Fruit fly (Drosophila melanogaster) whole organism, embryonic: Measurements from ENCODE around the gene CG8149.

Experiments
- ATbp ChIP-seq: fragments of 200-800 bp; sonication (Bioruptor generic); optimal IDR thresholded peaks from 2 replicates; lab custom pipeline; 2017; ENCODE audit warnings: missing biosample characterization, mild to moderate bottlenecking, missing genetic modification characterization, missing genetic modification reagents
- Bgb ChIP-seq: fragments of 200-800 bp; sonication (Bioruptor generic); IDR thresholded peaks from 2 replicates; pipeline ENCODE4 v1.3.6; 2022; ENCODE audit warnings: missing biosample characterization, missing genetic modification characterization; ENCODE audit not compliant: partially characterized antibody
- CG1602 ChIP-seq: fragments of 200-800 bp; sonication (Bioruptor generic); optimal IDR thresholded peaks from 3 replicates; lab custom pipeline; 2016; ENCODE audit warnings: missing biosample characterization, missing genetic modification characterization
- CG17328 ChIP-seq: fragments of 200-800 bp; sonication (Bioruptor generic); IDR thresholded peaks from 2 replicates; pipeline ENCODE4 v1.3.6; 2022; ENCODE audit warnings: missing biosample characterization, missing genetic modification characterization
- CG2120 ChIP-seq: fragments of 200-800 bp; sonication (Bioruptor generic); optimal IDR thresholded peaks from 3 replicates; lab custom pipeline; 2016; ENCODE audit warnings: missing biosample characterization, missing genetic modification characterization
- CG2129 ChIP-seq: fragments of 200-800 bp; sonication (Bioruptor generic); IDR thresholded peaks from 2 replicates; pipeline ENCODE4 v1.3.6; 2022; ENCODE audit warnings: missing biosample characterization, missing genetic modification characterization; ENCODE audit not compliant: partially characterized antibody
- CG34376 ChIP-seq: fragments of 200-800 bp; sonication (Bioruptor generic); optimal IDR thresholded peaks from 2 replicates; lab custom pipeline; 2018; ENCODE audit warnings: missing biosample characterization, mild to moderate bottlenecking, missing genetic modification characterization
- CG43689 ChIP-seq: fragments of 200-800 bp; sonication (Bioruptor generic); IDR thresholded peaks from 2 replicates; pipeline ENCODE4 v1.3.6; 2022; ENCODE audit warnings: missing biosample characterization, missing genetic modification characterization
- CG4820 ChIP-seq: fragments of 200-800 bp; sonication (Bioruptor generic); optimal IDR thresholded peaks from 3 replicates; lab custom pipeline; 2016; ENCODE audit warnings: missing biosample characterization, missing genetic modification characterization
- CG4854 ChIP-seq: fragments of 200-800 bp; sonication (Bioruptor generic); optimal IDR thresholded peaks from 2 replicates; lab custom pipeline; 2016; ENCODE audit warnings: missing biosample characterization, missing genetic modification characterization, inconsistent platforms
- CG6854 ChIP-seq: fragments of 200-800 bp; sonication (Bioruptor generic); optimal IDR thresholded peaks from 3 replicates; lab custom pipeline; 2017; ENCODE audit warnings: missing biosample characterization, mild to moderate bottlenecking, missing genetic modification characterization
- CG8359 ChIP-seq: fragments of 200-800 bp; sonication (Bioruptor generic); optimal IDR thresholded peaks from 2 replicates; lab custom pipeline; 2017; ENCODE audit warnings: missing biosample characterization, mild to moderate bottlenecking, missing genetic modification characterization, borderline replicate concordance
- CG8944 ChIP-seq: fragments of 200-800 bp; sonication (Bioruptor generic); optimal IDR thresholded peaks from 3 replicates; lab custom pipeline; 2016; ENCODE audit warnings: missing biosample characterization, missing genetic modification characterization
- Dref ChIP-seq: fragments of 200-800 bp; sonication (Bioruptor generic); IDR thresholded peaks from 2 replicates; pipeline ENCODE4 v1.3.6; 2022; ENCODE audit warnings: missing biosample characterization, missing genetic modification characterization
- Drgx ChIP-seq: fragments of 200-800 bp; sonication (Bioruptor generic); IDR thresholded peaks from 2 replicates; pipeline ENCODE4 v1.3.6; 2022; ENCODE audit warnings: missing biosample characterization, missing genetic modification characterization
- E2f1 ChIP-seq: fragments of 200-800 bp; sonication (Bioruptor generic); IDR thresholded peaks from 2 replicates; pipeline ENCODE4 v1.3.6; 2022; ENCODE audit warnings: missing biosample characterization, missing genetic modification characterization
- E2f2 ChIP-seq: fragments of 200-800 bp; sonication (Bioruptor generic); IDR thresholded peaks from 2 replicates; pipeline ENCODE4 v1.3.6; 2022; ENCODE audit warnings: missing biosample characterization, missing genetic modification characterization
- HmgZ ChIP-seq: fragments of 200-800 bp; sonication (Bioruptor generic); optimal IDR thresholded peaks from 2 replicates; lab custom pipeline; 2018; ENCODE audit warnings: missing biosample characterization, mild to moderate bottlenecking, missing genetic modification characterization
- Med ChIP-seq: fragments of 200-800 bp; sonication (Bioruptor generic); peaks from one replicate; lab custom pipeline; 2016; ENCODE audit warnings: missing biosample characterization, missing genetic modification characterization, mild to moderate bottlenecking, inconsistent platforms, moderate library complexity
- Mes4 ChIP-seq: fragments of 200-800 bp; sonication (Bioruptor generic); optimal IDR thresholded peaks from 2 replicates; lab custom pipeline; 2016; ENCODE audit warnings: missing biosample characterization, missing genetic modification characterization
- Oaz ChIP-seq: fragments of 200-800 bp; sonication (Bioruptor generic); IDR thresholded peaks from 2 replicates; pipeline ENCODE4 v1.3.6; 2022; ENCODE audit warnings: missing biosample characterization, missing genetic modification characterization
- Opbp ChIP-seq: fragments of 200-800 bp; sonication (Bioruptor generic); IDR thresholded peaks from 3 replicates; pipeline ENCODE4 v1.3.6; 2022; ENCODE audit warnings: missing biosample characterization, missing genetic modification characterization; ENCODE audit not compliant: partially characterized antibody
- Taf1 ChIP-seq: fragments of 200-800 bp; sonication (Bioruptor generic); IDR thresholded peaks from 2 replicates; pipeline ENCODE4 v1.3.6; 2022; ENCODE audit warnings: missing biosample characterization, missing genetic modification characterization
- YL-1 ChIP-seq: fragments of 200-800 bp; sonication (Bioruptor generic); optimal IDR thresholded peaks from 3 replicates; lab custom pipeline; 2017; ENCODE audit warnings: missing biosample characterization, mild to moderate bottlenecking, missing genetic modification characterization
- bab2 ChIP-seq: fragments of 200-800 bp; sonication (Bioruptor generic); optimal IDR thresholded peaks from 2 replicates; lab custom pipeline; 2016; ENCODE audit warnings: missing biosample characterization, missing genetic modification characterization
- crc ChIP-seq: fragments of 200-800 bp; sonication (Bioruptor generic); optimal IDR thresholded peaks from 2 replicates; lab custom pipeline; 2016; ENCODE audit warnings: missing biosample characterization, missing genetic modification characterization
- dm ChIP-seq: fragments of 200-800 bp; sonication (Bioruptor generic); optimal IDR thresholded peaks from 3 replicates; lab custom pipeline; 2016; ENCODE audit warnings: missing biosample characterization, missing genetic modification characterization
- dysf ChIP-seq: fragments of 200-800 bp; sonication (Bioruptor generic); IDR thresholded peaks from 3 replicates; pipeline ENCODE4 v1.3.6; 2022; ENCODE audit warnings: missing biosample characterization, missing genetic modification characterization
- exex ChIP-seq: fragments of 200-800 bp; sonication (Bioruptor generic); optimal IDR thresholded peaks from 4 replicates; lab custom pipeline; 2018; ENCODE audit warnings: missing biosample characterization, mild to moderate bottlenecking, missing genetic modification characterization, moderate library complexity
- insv ChIP-seq, 2 experiments: fragments of 200-800 bp; sonication (Bioruptor generic); optimal IDR thresholded peaks; 3 replicates each; lab custom pipeline; 2016 to 2018; ENCODE audit warnings: missing biosample characterization in 2 of 2, missing genetic modification characterization in 2 of 2
- maf-S ChIP-seq: fragments of 200-800 bp; sonication (Bioruptor generic); optimal IDR thresholded peaks from 2 replicates; lab custom pipeline; 2016; ENCODE audit warnings: missing biosample characterization, missing genetic modification characterization
- mld ChIP-seq: fragments of 200-800 bp; sonication (Bioruptor generic); IDR thresholded peaks from 3 replicates; pipeline ENCODE4 v1.3.6; 2022; ENCODE audit warnings: missing biosample characterization, missing genetic modification characterization; ENCODE audit not compliant: partially characterized antibody
- nerfin-2 ChIP-seq: fragments of 200-800 bp; sonication (Bioruptor generic); IDR thresholded peaks from 2 replicates; pipeline ENCODE4 v1.3.6; 2022; ENCODE audit warnings: missing biosample characterization, missing genetic modification characterization; ENCODE audit not compliant: partially characterized antibody
- pfk ChIP-seq: fragments of 200-800 bp; sonication (Bioruptor generic); optimal IDR thresholded peaks from 2 replicates; lab custom pipeline; 2018; ENCODE audit warnings: missing biosample characterization, mild to moderate bottlenecking, missing genetic modification characterization, moderate library complexity
- pho ChIP-seq: fragments of 200-800 bp; sonication (Bioruptor generic); optimal IDR thresholded peaks from 2 replicates; lab custom pipeline; 2016; ENCODE audit warnings: missing biosample characterization, missing genetic modification characterization
- pnt ChIP-seq: fragments of 200-800 bp; sonication (Bioruptor generic); optimal IDR thresholded peaks from 3 replicates; lab custom pipeline; 2016; ENCODE audit warnings: missing biosample characterization, missing genetic modification characterization
- prd ChIP-seq, 3 experiments: fragments of >200 bp in 2 of 3; fragments of 200-800 bp in 1 of 3; sonication (Bioruptor generic) in 1 of 3; optimal IDR thresholded peaks in 2 of 3; IDR thresholded peaks in 1 of 3; 2 replicates in 2 of 3; 3 replicates in 1 of 3; pipeline versions ENCODE4 v1.3.6 to Lab custom; 2017 to 2022; ENCODE audit warnings: missing biosample characterization in 1 of 3, missing genetic modification characterization in 1 of 3
- pzg ChIP-seq: fragments of 200-800 bp; sonication (Bioruptor generic); optimal IDR thresholded peaks from 3 replicates; lab custom pipeline; 2018; ENCODE audit warnings: missing biosample characterization, mild to moderate bottlenecking, missing genetic modification characterization, moderate library complexity
- ranshi ChIP-seq: fragments of 200-800 bp; sonication (Bioruptor generic); IDR thresholded peaks from 2 replicates; pipeline ENCODE4 v1.3.6; 2022; ENCODE audit warnings: missing biosample characterization, missing genetic modification characterization
- ro ChIP-seq: fragments of 200-800 bp; sonication (Bioruptor generic); IDR thresholded peaks from 2 replicates; pipeline ENCODE4 v1.3.6; 2022; ENCODE audit warnings: missing biosample characterization, missing genetic modification characterization
- row ChIP-seq: fragments of 200-800 bp; sonication (Bioruptor generic); IDR thresholded peaks from 3 replicates; pipeline ENCODE4 v1.3.6; 2022; ENCODE audit warnings: missing biosample characterization, missing genetic modification characterization
- sd ChIP-seq: fragments of 200-800 bp; sonication (Bioruptor generic); optimal IDR thresholded peaks from 3 replicates; lab custom pipeline; 2018; ENCODE audit warnings: missing biosample characterization, mild to moderate bottlenecking, missing genetic modification characterization, moderate library complexity
- slp2 ChIP-seq: fragments of 200-800 bp; sonication (Bioruptor generic); optimal IDR thresholded peaks from 2 replicates; lab custom pipeline; 2016; ENCODE audit warnings: missing biosample characterization, missing genetic modification characterization
- ssp ChIP-seq: fragments of 200-800 bp; sonication (Bioruptor generic); IDR thresholded peaks from 2 replicates; pipeline ENCODE4 v1.3.6; 2022; ENCODE audit warnings: missing biosample characterization, missing genetic modification characterization
- stwl ChIP-seq: fragments of 200-800 bp; sonication (Bioruptor generic); optimal IDR thresholded peaks from 3 replicates; lab custom pipeline; 2018; ENCODE audit warnings: missing biosample characterization, mild to moderate bottlenecking, missing genetic modification characterization, moderate library complexity
- unc-4 ChIP-seq: fragments of 200-800 bp; sonication (Bioruptor generic); IDR thresholded peaks from 2 replicates; pipeline ENCODE4 v1.3.6; 2022; ENCODE audit warnings: missing biosample characterization, missing genetic modification characterization; ENCODE audit not compliant: partially characterized antibody

The CG8149 gene

DNA sequence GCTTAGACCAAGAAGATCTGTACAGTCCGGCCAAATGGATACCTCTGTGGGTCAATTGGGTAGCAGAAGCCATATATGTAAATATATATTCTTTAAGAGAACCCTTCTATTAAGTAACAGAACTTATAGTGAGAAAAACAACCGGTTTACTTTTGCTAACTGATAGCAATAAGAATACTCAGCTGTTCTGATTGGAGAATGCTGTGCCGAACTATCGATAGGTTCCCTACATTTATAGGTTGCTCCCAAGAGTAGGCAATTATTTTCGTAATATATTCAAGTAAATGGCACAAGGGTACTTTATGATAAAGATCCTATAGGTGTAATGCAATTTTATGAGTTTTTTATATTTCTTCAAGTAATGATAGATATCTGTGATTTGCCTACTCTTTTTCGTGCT is 48.1 kb upstream of the CG8149 start, which contains the start of gene GstZ1 (continued):
- TF ChIP-seq unc-4 (GFP tag; lab: Robert Waterston, UW) = peak; percentile 71
- TF ChIP-seq stwl (tag; lab: Kevin White, UChicago) = peak; percentile 61
- peak; percentile 38; the same call in 1 of the 2 replicates for TF ChIP-seq CG2129 (GFP tag; lab: Robert Waterston, UW)
- TF ChIP-seq Med (GFP tag; lab: Kevin White, UChicago) = peak; percentile 44
- TF ChIP-seq Bgb (GFP tag; lab: Robert Waterston, UW) = peak; percentile 69
- peak; percentile 61; the same call in 1 of the 3 replicates for TF ChIP-seq Opbp (GFP tag; lab: Robert Waterston, UW)
- TF ChIP-seq exex (tag; lab: Kevin White, UChicago) = no peak
- no peak for TF ChIP-seq pfk (GFP tag; lab: Kevin White, UChicago)
- peak; percentile 33 for TF ChIP-seq pzg (GFP tag; lab: Kevin White, UChicago)

DNA sequence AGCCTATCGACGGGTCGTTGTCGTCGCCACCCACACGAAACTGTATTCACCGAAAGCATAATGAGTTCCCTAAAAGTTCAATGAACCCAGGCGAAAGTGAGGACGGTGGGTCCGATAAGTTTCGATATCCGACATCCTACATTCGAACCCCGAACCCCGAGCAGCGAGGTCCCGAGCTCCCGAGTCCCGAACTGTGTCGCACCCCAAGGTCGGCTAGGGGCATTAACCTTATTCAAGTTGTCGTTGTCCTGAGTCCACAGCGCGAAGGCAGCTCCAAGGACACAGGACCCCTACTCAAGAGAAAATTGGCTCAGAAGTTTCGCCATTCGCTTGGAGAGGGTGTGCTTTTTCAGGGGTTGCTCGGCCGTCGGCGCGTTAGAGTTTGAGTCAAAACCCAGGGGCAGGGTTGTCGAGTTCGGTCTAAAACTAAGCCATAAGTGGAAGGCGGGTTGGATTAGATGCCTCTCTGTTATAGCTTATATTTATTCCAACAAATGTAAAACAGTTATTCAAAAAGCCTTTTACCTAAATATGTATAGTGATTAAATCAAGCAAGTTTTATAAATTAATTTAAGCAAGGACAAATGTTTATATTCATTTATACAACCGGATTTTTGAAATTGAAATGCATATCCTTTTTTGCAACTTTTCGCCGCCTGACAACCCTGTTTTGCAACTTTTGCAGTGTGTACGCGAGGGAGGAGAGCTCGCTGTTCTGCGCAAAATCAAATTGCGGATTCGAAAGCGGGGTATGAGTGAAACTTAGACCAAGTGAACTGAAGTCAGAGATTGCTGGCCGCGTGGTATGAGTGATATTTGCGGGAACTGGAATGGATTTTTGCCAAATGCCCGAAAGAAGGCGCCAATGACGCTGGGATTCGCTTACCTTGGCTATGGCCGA is 44.8 kb upstream of the CG8149 start:
- TF ChIP-seq Oaz (GFP tag; lab: Robert Waterston, UW) (peak; percentile 48; the same call in 1 of the 2 replicates), slp2 (GFP tag; lab: Kevin White, UChicago) (no peak), dm (GFP tag; lab: Kevin White, UChicago) (peak; percentile 23), CG43689 (GFP tag; lab: Robert Waterston, UW) (no peak), sd (tag; lab: Kevin White, UChicago) (no peak), CG6854 (GFP tag; lab: Kevin White, UChicago) (peak; percentile 74), HmgZ (peak; percentile 72), insv (GFP tag; optimal IDR thresholded peaks at IDR 0.05; lab: Kevin White, UChicago) (peak in 1 of 2 experiments; percentile 53), maf-S (no peak), mld (GFP tag; lab: Robert Waterston, UW) (no peak), CG2120 (GFP tag; lab: Kevin White, UChicago) (peak; percentile 86), YL-1 (GFP tag; lab: Kevin White, UChicago) (no peak), E2f2 (peak; percentile 44), CG8944 (GFP tag; lab: Kevin White, UChicago) (no peak), ssp (GFP tag; lab: Robert Waterston, UW) (no peak), CG4820 (GFP tag; lab: Kevin White, UChicago) (peak; percentile 30), pnt (GFP tag; lab: Kevin White, UChicago) (peak; percentile 16), E2f1 (peak; percentile 32; the same call in 1 of the 2 replicates), dysf (GFP tag; lab: Robert Waterston, UW) (peak; percentile 79; the same call in 2 of the 3 replicates), row (GFP tag; lab: Robert Waterston, UW) (peak; percentile 82), nerfin-2 (GFP tag; lab: Robert Waterston, UW) (no peak), Dref (GFP tag; lab: Robert Waterston, UW) (no peak), Drgx (GFP tag; lab: Robert Waterston, UW) (peak; percentile 20; the same call in 1 of the 2 replicates), Mes4 (GFP tag; lab: Kevin White, UChicago) (no peak), ranshi (GFP tag; lab: Robert Waterston, UW) (0 out of 2 replicates have a peak, but pooled peaks have one; percentile 49), ATbp (peak; percentile 62), prd (optimal IDR thresholded peaks at IDR 0.05; lab: Kevin White, UChicago) (no peak), prd (GFP tag; IDR thresholded peaks at IDR 0.05; lab: Robert Waterston, UW) (no peak; the same call in 1 of the 3 replicates), ro (GFP tag; lab: Robert Waterston, UW) (no peak), Taf1 (GFP tag; lab: Robert Waterston, UW) (no peak), bab2 (GFP tag; lab: Kevin White, UChicago) (peak; percentile 58), unc-4 (GFP tag; lab: Robert Waterston, UW) (no peak), CG17328 (GFP tag; lab: Robert Waterston, UW) (no peak), CG4854 (GFP tag; lab: Kevin White, UChicago) (peak; percentile 27), pho (GFP tag; lab: Kevin White, UChicago) (peak; percentile 62), CG34376 (GFP tag; lab: Kevin White, UChicago) (peak; percentile 94), CG1602 (GFP tag; lab: Kevin White, UChicago) (no peak), crc (no peak), CG8359 (peak; percentile 25)
